Worm (Caenorhabditis elegans): ENCODE data around the gene eat-20.
A peak's percentile ranks its signal among the peaks of the same experiment; 100 is the strongest.

The eat-20 gene

DNA sequence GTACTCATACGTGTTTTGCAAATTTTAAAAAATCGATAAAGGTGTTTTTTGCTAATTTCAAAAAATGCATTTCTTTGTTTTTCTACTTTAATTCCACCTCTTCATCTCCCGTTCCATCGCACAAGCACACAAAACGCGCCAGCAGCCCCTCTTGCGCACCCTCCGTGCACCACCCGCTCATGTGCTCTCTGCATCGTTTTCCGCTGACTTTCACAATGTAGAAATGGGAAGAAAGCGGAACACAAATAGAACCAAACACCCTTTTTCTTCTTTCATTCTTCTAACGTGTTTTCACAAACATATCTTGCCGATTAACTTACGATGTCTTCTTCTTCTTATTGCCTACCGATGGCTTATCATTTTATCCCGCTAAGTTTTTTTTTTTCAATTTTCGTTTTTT, 17.1 kb upstream of the eat-20 start:
- TF ChIP-seq nhr-43 (tag; optimal IDR thresholded peaks at IDR 0.05; ENCODE audit: poor library complexity, severe bottlenecking) (peak; percentile 63), unc-62 (GFP tag; optimal IDR thresholded peaks at IDR 0.05) (no peak), pha-4 (tag; optimal IDR thresholded peaks at IDR 0.05) (peak; percentile 69), aly-2 (tag; optimal IDR thresholded peaks at IDR 0.05) (no peak), egl-27 (tag; optimal IDR thresholded peaks at IDR 0.05) (no peak), nhr-28 (tag; optimal IDR thresholded peaks at IDR 0.05) (no peak), egl-5 (tag; optimal IDR thresholded peaks at IDR 0.05) (peak; percentile 74), mdl-1 (tag; optimal IDR thresholded peaks at IDR 0.05) (peak; percentile 2), elt-1 (tag; optimal IDR thresholded peaks at IDR 0.05) (peak; percentile 3), tbx-2 (tag; optimal IDR thresholded peaks at IDR 0.05) (peak; percentile 68), fkh-2 (tag; optimal IDR thresholded peaks at IDR 0.05) (no peak), lin-15B (tag; optimal IDR thresholded peaks at IDR 0.05) (peak; percentile 61), elt-2 (tag; optimal IDR thresholded peaks at IDR 0.05) (peak; percentile 66), nfya-1 (tag; optimal IDR thresholded peaks at IDR 0.05; ENCODE audit: insufficient read depth) (peak; percentile 78), lsy-12 (tag; optimal IDR thresholded peaks at IDR 0.05) (no peak), fkh-10 (GFP tag; optimal IDR thresholded peaks at IDR 0.05) (peak; percentile 19), nhr-23 (tag; optimal IDR thresholded peaks at IDR 0.05) (peak; percentile 29), lin-39 (tag; optimal IDR thresholded peaks at IDR 0.05) (peak; percentile 83), snpc-4 (tag; optimal IDR thresholded peaks at IDR 0.05) (peak; percentile 84), nhr-76 (tag; optimal IDR thresholded peaks at IDR 0.05) (no peak), R02D3.7 (tag; optimal IDR thresholded peaks at IDR 0.05) (peak; percentile 18), jun-1 (tag; optimal IDR thresholded peaks at IDR 0.05) (peak; percentile 36), skn-1 (tag; optimal IDR thresholded peaks at IDR 0.05) (peak; percentile 52), nhr-77 (tag; optimal IDR thresholded peaks at IDR 0.05) (peak; percentile 35), ceh-28 (tag; optimal IDR thresholded peaks at IDR 0.05) (peak; percentile 34), ceh-82 (tag; optimal IDR thresholded peaks at IDR 0.05) (peak; percentile 68), pqm-1 (tag; optimal IDR thresholded peaks at IDR 0.05) (peak; percentile 43), hmg-11 (tag; optimal IDR thresholded peaks at IDR 0.05) (peak; percentile 85), ama-1 (optimal IDR thresholded peaks at IDR 0.05) (peak; percentile 67)

- no peak for TF ChIP-seq ceh-82 (tag; optimal IDR thresholded peaks at IDR 0.05)
- no peak for TF ChIP-seq nhr-77 (tag; optimal IDR thresholded peaks at IDR 0.05)
- no peak for TF ChIP-seq ceh-16 (tag; optimal IDR thresholded peaks at IDR 0.05)
- no peak for TF ChIP-seq lsy-12 (tag; optimal IDR thresholded peaks at IDR 0.05)
- no peak for TF ChIP-seq nhr-25 (tag; optimal IDR thresholded peaks at IDR 0.05)
- no peak for TF ChIP-seq jun-1 (tag; optimal IDR thresholded peaks at IDR 0.05)
- TF ChIP-seq sea-2 (GFP tag; optimal IDR thresholded peaks at IDR 0.05) = no peak
- no peak for TF ChIP-seq elt-2 (tag; optimal IDR thresholded peaks at IDR 0.05)
- no peak for TF ChIP-seq fkh-10 (GFP tag; optimal IDR thresholded peaks at IDR 0.05)
Measured at ce11 chrX:15493322-15493721, 16.5 kb upstream of the eat-20 start, which contains the start of gene gob-1. gob-1 (plus strand) TSS chrX:15493602.

DNA sequence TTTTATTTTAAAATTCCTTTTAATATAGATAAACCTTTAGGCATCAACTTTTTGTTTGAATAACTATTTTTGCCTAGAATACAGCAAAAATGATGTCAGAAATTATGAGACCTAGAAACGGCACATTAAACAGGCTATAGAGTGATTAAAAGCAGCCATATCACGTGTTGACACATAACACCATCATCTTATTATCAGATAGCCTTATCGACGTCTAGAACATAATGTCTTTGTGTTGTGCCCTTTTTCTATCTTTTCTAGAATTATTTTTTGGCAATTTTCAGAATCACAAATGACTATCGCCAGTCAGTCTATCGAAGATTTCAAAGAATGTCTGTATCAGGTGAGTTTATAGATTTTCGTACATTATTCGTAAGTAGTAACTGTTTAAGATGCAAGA, 15.7 kb upstream of the eat-20 start:
- TF ChIP-seq mdl-1 (tag; optimal IDR thresholded peaks at IDR 0.05) = no peak
- no peak for TF ChIP-seq mml-1 (tag; optimal IDR thresholded peaks at IDR 0.05)
- TF ChIP-seq ceh-9 (tag; optimal IDR thresholded peaks at IDR 0.05) = no peak
- TF ChIP-seq nhr-25 (tag; optimal IDR thresholded peaks at IDR 0.05) = no peak
- TF ChIP-seq pha-4 (tag; optimal IDR thresholded peaks at IDR 0.05) = no peak
- no peak for TF ChIP-seq daf-12 (tag; optimal IDR thresholded peaks at IDR 0.05)
- TF ChIP-seq elt-2 (tag; optimal IDR thresholded peaks at IDR 0.05) = peak; percentile 54
- TF ChIP-seq fos-1 (tag; optimal IDR thresholded peaks at IDR 0.05) = no peak
- TF ChIP-seq jun-1 (tag; optimal IDR thresholded peaks at IDR 0.05) = no peak
- TF ChIP-seq nfya-1 (tag; optimal IDR thresholded peaks at IDR 0.05; ENCODE audit: insufficient read depth) = no peak
- no peak for TF ChIP-seq ZK546.5 (tag; optimal IDR thresholded peaks at IDR 0.05)
- peak; percentile 30 for TF ChIP-seq nhr-43 (tag; optimal IDR thresholded peaks at IDR 0.05; ENCODE audit: poor library complexity, severe bottlenecking)
- TF ChIP-seq hmg-11 (tag; optimal IDR thresholded peaks at IDR 0.05) = no peak
- TF ChIP-seq eor-1 (tag; optimal IDR thresholded peaks at IDR 0.05) = no peak
- no peak for TF ChIP-seq tbx-2 (tag; optimal IDR thresholded peaks at IDR 0.05)
- no peak for TF ChIP-seq nhr-23 (tag; optimal IDR thresholded peaks at IDR 0.05)
- TF ChIP-seq pqm-1 (tag; optimal IDR thresholded peaks at IDR 0.05) = peak; percentile 53
- TF ChIP-seq zag-1 (tag; optimal IDR thresholded peaks at IDR 0.05) = no peak
- TF ChIP-seq elt-1 (tag; optimal IDR thresholded peaks at IDR 0.05) = no peak
- TF ChIP-seq lin-15B (tag; optimal IDR thresholded peaks at IDR 0.05) = no peak
- TF ChIP-seq nhr-237 (tag; optimal IDR thresholded peaks at IDR 0.05) = no peak

All from whole organism, L3 larva.